Worm (Caenorhabditis elegans) whole organism, early embryonic: ENCODE data around the gene pag-3.

Experiments used
- F13C5.2 ChIP-seq: sonication (generic microtip); optimal IDR thresholded peaks from 2 replicates; lab custom pipeline; 2017; ENCODE audit warnings: mild to moderate bottlenecking, missing genetic modification characterization, inconsistent platforms, missing compliant biosample characterization
- ama-1 ChIP-seq: fragments of 150-350 bp; optimal IDR thresholded peaks from 2 replicates; lab custom pipeline; 2014
- ceh-13 ChIP-seq: fragments of 200-800 bp; sonication (Bioruptor generic); optimal IDR thresholded peaks from 2 replicates; lab custom pipeline; 2018; ENCODE audit warnings: mild to moderate bottlenecking, missing genetic modification characterization, missing compliant biosample characterization
- ceh-36 ChIP-seq: sonication (generic microtip); optimal IDR thresholded peaks from 2 replicates; lab custom pipeline; 2016; ENCODE audit warnings: missing genetic modification characterization, inconsistent platforms, missing compliant biosample characterization
- flt-1 ChIP-seq: fragments of 200-800 bp; sonication (Bioruptor generic); IDR thresholded peaks from 2 replicates; pipeline ENCODE4 v1.3.6; 2022; ENCODE audit warnings: missing genetic modification characterization, missing compliant biosample characterization
- hmg-4 ChIP-seq: fragments of 200-800 bp; sonication (Bioruptor generic); optimal IDR thresholded peaks from 2 replicates; lab custom pipeline; 2018; ENCODE audit warnings: mild to moderate bottlenecking, missing genetic modification characterization, missing compliant biosample characterization
- scrt-1 ChIP-seq: fragments of 200-800 bp; sonication (Bioruptor generic); IDR thresholded peaks from 2 replicates; pipeline ENCODE4 v1.3.6; 2022; ENCODE audit warnings: missing genetic modification characterization, missing compliant biosample characterization

DNA sequence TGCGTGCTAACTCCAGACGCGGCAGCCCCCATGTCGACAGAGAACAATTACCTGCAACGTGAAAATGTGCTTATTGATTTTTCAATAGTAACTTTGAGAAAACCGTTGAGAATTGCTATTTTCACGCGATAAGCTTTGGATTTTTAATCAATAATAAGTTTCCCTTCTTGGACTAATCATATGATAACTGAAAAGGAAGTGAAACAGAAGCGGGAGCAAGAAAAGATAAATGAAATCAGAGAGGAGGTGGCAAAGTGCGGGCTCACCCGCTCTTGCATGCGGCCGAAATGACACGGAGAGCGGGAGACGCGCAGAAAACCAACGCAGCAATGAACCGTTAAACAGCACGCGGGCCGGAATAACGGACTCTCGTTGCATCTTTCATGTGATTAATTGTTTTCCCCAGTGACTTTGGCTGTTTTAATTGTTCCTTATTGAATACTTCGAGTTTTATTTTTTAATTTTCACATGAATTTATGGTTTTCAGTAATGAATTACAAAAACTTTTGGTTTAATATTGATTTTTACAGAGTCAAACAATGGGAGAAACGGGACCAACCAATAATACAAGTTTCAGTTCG, 15.9 kb upstream of the pag-3 start, which contains the start of the genes flwr-1 and tbc-1:
- TF ChIP-seq ama-1 (lab: Kevin White, UChicago): no peak
- no peak for TF ChIP-seq ceh-36 (tag; lab: Kevin White, UChicago)
- TF ChIP-seq scrt-1: no peak
- TF ChIP-seq hmg-4 (GFP tag; lab: Kevin White, UChicago): no peak
- no peak for TF ChIP-seq ceh-13 (GFP tag; lab: Kevin White, UChicago)
- peak; percentile 17 for TF ChIP-seq F13C5.2
- TF ChIP-seq flt-1 (GFP tag; lab: Robert Waterston, UW): no peak
